Worm (Caenorhabditis elegans): ENCODE results near the gene C05G5.2.

Gene C05G5.2

ce11 chrX:14780176-14780575 is 33.1 kb downstream of the C05G5.2 start:
- TF ChIP-seq C34F6.9 (tag; optimal IDR thresholded peaks at IDR 0.05) (no peak), lin-13 (GFP tag; optimal IDR thresholded peaks at IDR 0.05) (no peak), ama-1 (optimal IDR thresholded peaks at IDR 0.05) (no peak), sma-3 (GFP tag; optimal IDR thresholded peaks at IDR 0.05) (peak; percentile 67), gmeb-1 (tag; optimal IDR thresholded peaks at IDR 0.05) (no peak), F13H6.1 (tag; optimal IDR thresholded peaks at IDR 0.05) (no peak), mbf-1 (tag; optimal IDR thresholded peaks at IDR 0.05) (no peak), ceh-82 (tag; optimal IDR thresholded peaks at IDR 0.05) (no peak), skn-1 (tag; optimal IDR thresholded peaks at IDR 0.05) (no peak), nhr-12 (tag; optimal IDR thresholded peaks at IDR 0.05) (no peak), nhr-10 (tag; optimal IDR thresholded peaks at IDR 0.05) (no peak), sma-9 (GFP tag; optimal IDR thresholded peaks at IDR 0.05) (peak; percentile 83), sma-9 (tag; optimal IDR thresholded peaks at IDR 0.05) (no peak), sem-4 (tag; optimal IDR thresholded peaks at IDR 0.05) (no peak), mdl-1 (tag; optimal IDR thresholded peaks at IDR 0.05) (peak in 1 of 2 experiments; percentile 29), peb-1 (tag; optimal IDR thresholded peaks at IDR 0.05) (no peak), egl-27 (tag; optimal IDR thresholded peaks at IDR 0.05) (no peak), Y55F3AM.14 (GFP tag; optimal IDR thresholded peaks at IDR 0.05) (no peak), nhr-77 (tag; optimal IDR thresholded peaks at IDR 0.05) (no peak), nhr-129 (tag; optimal IDR thresholded peaks at IDR 0.05) (no peak), fos-1 (tag; optimal IDR thresholded peaks at IDR 0.05) (no peak), unc-39 (tag; optimal IDR thresholded peaks at IDR 0.05) (no peak), ztf-11 (tag; optimal IDR thresholded peaks at IDR 0.05) (no peak), mab-5 (tag; optimal IDR thresholded peaks at IDR 0.05) (peak; percentile 27), nhr-21 (tag; optimal IDR thresholded peaks at IDR 0.05) (peak; percentile 43), ceh-16 (tag; optimal IDR thresholded peaks at IDR 0.05) (no peak), ztf-1 (GFP tag; conservative IDR thresholded peaks at IDR 0.05) (no peak), lsy-2 (tag; optimal IDR thresholded peaks at IDR 0.05) (no peak), blmp-1 (tag; optimal IDR thresholded peaks at IDR 0.05; ENCODE audit: insufficient read depth) (no peak), nhr-23 (tag; optimal IDR thresholded peaks at IDR 0.05) (no peak), ZK546.5 (tag; optimal IDR thresholded peaks at IDR 0.05) (no peak)

ce11 chrX:14783434-14784142 is 36.5 kb downstream of the C05G5.2 start:
- TF ChIP-seq sma-9 (GFP tag; optimal IDR thresholded peaks at IDR 0.05) = peak; percentile 72
- no peak for TF ChIP-seq sma-9 (tag; optimal IDR thresholded peaks at IDR 0.05)
- TF ChIP-seq ama-1 (optimal IDR thresholded peaks at IDR 0.05) = no peak
- TF ChIP-seq nhr-129 (tag; optimal IDR thresholded peaks at IDR 0.05) = peak; percentile 20
- TF ChIP-seq nhr-12 (tag; optimal IDR thresholded peaks at IDR 0.05) = no peak
- no peak for TF ChIP-seq unc-62 (GFP tag; optimal IDR thresholded peaks at IDR 0.05)
- no peak for TF ChIP-seq gmeb-1 (tag; optimal IDR thresholded peaks at IDR 0.05)
- TF ChIP-seq crh-2 (tag; optimal IDR thresholded peaks at IDR 0.05) = peak; percentile 40
- TF ChIP-seq ztf-1 (GFP tag; conservative IDR thresholded peaks at IDR 0.05) = no peak
- TF ChIP-seq nhr-6 (tag; optimal IDR thresholded peaks at IDR 0.05) = no peak
- no peak for TF ChIP-seq zag-1 (tag; optimal IDR thresholded peaks at IDR 0.05)
- no peak for TF ChIP-seq lsy-2 (tag; optimal IDR thresholded peaks at IDR 0.05)
- peak; percentile 89 for TF ChIP-seq fos-1 (tag; optimal IDR thresholded peaks at IDR 0.05)
- TF ChIP-seq sma-3 (GFP tag; optimal IDR thresholded peaks at IDR 0.05) = peak; percentile 57
- TF ChIP-seq Y55F3AM.14 (GFP tag; optimal IDR thresholded peaks at IDR 0.05) = no peak
- no peak for TF ChIP-seq nhr-23 (tag; optimal IDR thresholded peaks at IDR 0.05)
- peak in 1 of 2 experiments; percentile 47 for TF ChIP-seq mdl-1 (tag; optimal IDR thresholded peaks at IDR 0.05)
- TF ChIP-seq nhr-21 (tag; optimal IDR thresholded peaks at IDR 0.05) = peak; percentile 42
- TF ChIP-seq lin-39 (tag; optimal IDR thresholded peaks at IDR 0.05) = no peak

- TF ChIP-seq ztf-11 (tag; optimal IDR thresholded peaks at IDR 0.05) (no peak), zag-1 (tag; optimal IDR thresholded peaks at IDR 0.05) (no peak), ama-1 (optimal IDR thresholded peaks at IDR 0.05) (no peak), ceh-16 (tag; optimal IDR thresholded peaks at IDR 0.05) (no peak), lin-11 (tag; optimal IDR thresholded peaks at IDR 0.05) (no peak), fos-1 (tag; optimal IDR thresholded peaks at IDR 0.05) (peak; percentile 12), ztf-1 (GFP tag; conservative IDR thresholded peaks at IDR 0.05) (no peak), dmd-4 (tag; optimal IDR thresholded peaks at IDR 0.05) (no peak), nhr-6 (tag; optimal IDR thresholded peaks at IDR 0.05) (no peak), crh-2 (tag; optimal IDR thresholded peaks at IDR 0.05) (peak; percentile 10), unc-62 (GFP tag; optimal IDR thresholded peaks at IDR 0.05) (no peak), sma-3 (GFP tag; optimal IDR thresholded peaks at IDR 0.05) (peak; percentile 68), R02D3.7 (tag; optimal IDR thresholded peaks at IDR 0.05) (no peak), nhr-10 (tag; optimal IDR thresholded peaks at IDR 0.05) (no peak), gmeb-1 (tag; optimal IDR thresholded peaks at IDR 0.05) (peak; percentile 57), nhr-77 (tag; optimal IDR thresholded peaks at IDR 0.05) (no peak), lin-13 (GFP tag; optimal IDR thresholded peaks at IDR 0.05) (no peak), nhr-129 (tag; optimal IDR thresholded peaks at IDR 0.05) (peak; percentile 60), Y55F3AM.14 (GFP tag; optimal IDR thresholded peaks at IDR 0.05) (peak; percentile 11), F13H6.1 (tag; optimal IDR thresholded peaks at IDR 0.05) (no peak), ceh-82 (tag; optimal IDR thresholded peaks at IDR 0.05) (no peak), C34F6.9 (tag; optimal IDR thresholded peaks at IDR 0.05) (no peak), aly-2 (tag; optimal IDR thresholded peaks at IDR 0.05) (no peak), snpc-4 (tag; optimal IDR thresholded peaks at IDR 0.05) (no peak), ZK546.5 (tag; optimal IDR thresholded peaks at IDR 0.05) (no peak), mab-5 (tag; optimal IDR thresholded peaks at IDR 0.05) (no peak), mdl-1 (tag; optimal IDR thresholded peaks at IDR 0.05) (peak in 1 of 2 experiments; percentile 21), nhr-237 (tag; optimal IDR thresholded peaks at IDR 0.05) (no peak), unc-55 (GFP tag; optimal IDR thresholded peaks at IDR 0.05) (no peak), nhr-25 (tag; optimal IDR thresholded peaks at IDR 0.05) (peak; percentile 1)
Measured at ce11 chrX:14786821-14787556, 39.9 kb downstream of the C05G5.2 start.
